Fruit fly (Drosophila melanogaster): ENCODE data around the gene CG10184.

Gene CG10184

DNA sequence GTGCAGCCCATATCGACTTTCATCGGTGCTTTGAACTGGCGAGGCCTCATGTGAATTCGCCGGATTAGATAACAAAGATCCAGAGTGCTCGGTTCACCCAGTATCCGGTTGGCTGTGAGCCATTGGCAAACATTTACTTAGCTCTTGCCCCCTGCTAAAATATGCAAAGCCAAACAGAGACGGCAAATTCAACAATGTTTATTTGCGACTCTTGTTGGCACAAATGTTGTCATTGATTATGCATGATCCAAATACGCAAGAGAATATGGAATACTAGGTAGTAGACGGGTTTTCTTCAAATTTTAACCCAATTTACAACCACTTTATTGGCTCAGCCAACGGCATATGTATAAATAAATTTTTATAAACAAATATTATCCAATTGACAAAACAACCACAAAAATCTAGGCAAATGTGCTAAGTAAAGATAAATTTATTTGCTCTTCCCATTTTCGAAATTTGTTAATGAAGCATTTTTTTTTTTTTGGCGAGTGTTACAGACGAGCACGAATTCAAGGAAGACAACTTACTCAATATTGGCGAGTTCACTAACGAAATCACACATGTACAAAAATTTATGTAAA lies 47.3 kb upstream of the CG10184 start (continued):
- peak; percentile 41 for TF ChIP-seq Jarid2 (GFP tag; optimal IDR thresholded peaks at IDR 0.05)
- TF ChIP-seq Spps (tag; optimal IDR thresholded peaks at IDR 0.05), result no peak
- TF ChIP-seq ERR (GFP tag; optimal IDR thresholded peaks at IDR 0.05), result peak; percentile 2
- peak; percentile 14 for TF ChIP-seq Sox102F (GFP tag; optimal IDR thresholded peaks at IDR 0.05)
- peak; percentile 28; the same call in 1 of the 3 replicates for TF ChIP-seq CG17361 (GFP tag; IDR thresholded peaks at IDR 0.05)
- peak; percentile 70 for TF ChIP-seq CG10321 (GFP tag; IDR thresholded peaks at IDR 0.05)
- peak; percentile 63 for TF ChIP-seq maf-S (GFP tag; optimal IDR thresholded peaks at IDR 0.05)
- TF ChIP-seq ranshi (GFP tag; IDR thresholded peaks at IDR 0.05), result peak; percentile 68; the same call in 1 of the 2 replicates
- TF ChIP-seq vnd (GFP tag; IDR thresholded peaks at IDR 0.05; ENCODE audit: partially characterized antibody), result no peak
- no peak for TF ChIP-seq wor (GFP tag; IDR thresholded peaks at IDR 0.05)
- TF ChIP-seq CG4328 (GFP tag; optimal IDR thresholded peaks at IDR 0.05), result peak; percentile 7
- TF ChIP-seq Poxn (GFP tag; IDR thresholded peaks at IDR 0.05), result no peak
- TF ChIP-seq CG11085 (GFP tag; IDR thresholded peaks at IDR 0.05), result peak; percentile 66; the same call in 1 of the 2 replicates
- peak; percentile 57 for TF ChIP-seq CG10147 (GFP tag; optimal IDR thresholded peaks at IDR 0.05)
- TF ChIP-seq CG6791 (GFP tag; IDR thresholded peaks at IDR 0.05; ENCODE audit: partially characterized antibody), result no peak
- TF ChIP-seq CG14014 (GFP tag; IDR thresholded peaks at IDR 0.05), result peak; percentile 69; the same call in 1 of the 2 replicates
- TF ChIP-seq CG12391 (tag; optimal IDR thresholded peaks at IDR 0.05), result no peak
- no peak for TF ChIP-seq CG10431 (GFP tag; optimal IDR thresholded peaks at IDR 0.05)
- TF ChIP-seq CG16813 (GFP tag; IDR thresholded peaks at IDR 0.05; ENCODE audit: partially characterized antibody), result no peak
- TF ChIP-seq CG30403 (GFP tag; optimal IDR thresholded peaks at IDR 0.05), result peak; percentile 12
- peak; percentile 6 for TF ChIP-seq tio (GFP tag; optimal IDR thresholded peaks at IDR 0.05)
- peak; percentile 42 for TF ChIP-seq CG5180 (GFP tag; optimal IDR thresholded peaks at IDR 0.05)
- TF ChIP-seq ase (GFP tag; IDR thresholded peaks at IDR 0.05), result no peak
- TF ChIP-seq Side (GFP tag; optimal IDR thresholded peaks at IDR 0.05), result peak; percentile 61
- peak; percentile 46 for TF ChIP-seq CG10543 (GFP tag; optimal IDR thresholded peaks at IDR 0.05)
- TF ChIP-seq NfI (GFP tag; optimal IDR thresholded peaks at IDR 0.05), result peak; percentile 64

DNA sequence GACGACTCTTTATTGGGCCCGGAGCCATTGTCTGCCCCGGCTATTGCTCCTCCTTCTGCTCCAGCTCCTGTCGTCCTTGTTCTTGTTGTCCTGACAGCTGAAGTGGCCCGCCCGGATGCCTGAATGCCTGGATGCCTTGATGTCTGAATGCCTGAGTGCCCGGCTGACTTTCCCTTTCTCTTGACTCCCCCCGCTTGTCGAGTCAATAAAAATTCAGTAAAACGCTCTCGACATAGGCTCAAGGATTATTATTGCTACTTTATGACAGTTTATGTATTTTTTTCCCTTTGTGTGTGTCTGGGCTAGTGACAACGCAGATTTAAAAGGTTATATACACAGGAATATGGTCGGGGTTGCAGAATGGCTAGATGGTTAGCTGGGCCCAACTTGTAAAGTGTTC lies 44.5 kb upstream of the CG10184 start:
- TF ChIP-seq ewg (GFP tag; optimal IDR thresholded peaks at IDR 0.05), result no peak
- TF ChIP-seq CG6765 (GFP tag; optimal IDR thresholded peaks at IDR 0.05), result no peak
- no peak for TF ChIP-seq CG2712 (tag; optimal IDR thresholded peaks at IDR 0.05)
- TF ChIP-seq CG11560 (tag; IDR thresholded peaks at IDR 0.05), result no peak
- TF ChIP-seq CG13894 (tag; optimal IDR thresholded peaks at IDR 0.05), result peak; percentile 15
- TF ChIP-seq gfzf (GFP tag; optimal IDR thresholded peaks at IDR 0.05), result no peak
- no peak for TF ChIP-seq eve (GFP tag; optimal IDR thresholded peaks at IDR 0.05)
- peak; percentile 48; the same call in 1 of the 2 replicates for TF ChIP-seq crol (GFP tag; IDR thresholded peaks at IDR 0.05)
- TF ChIP-seq Hey (tag; optimal IDR thresholded peaks at IDR 0.05), result no peak
- TF ChIP-seq CG9609 (GFP tag; optimal IDR thresholded peaks at IDR 0.05), result no peak
- TF ChIP-seq Myb (GFP tag; optimal IDR thresholded peaks at IDR 0.05), result no peak
- TF ChIP-seq CG3407 (GFP tag; optimal IDR thresholded peaks at IDR 0.05), result no peak
- peak; percentile 63 for TF ChIP-seq Ets65A (GFP tag)
- no peak for TF ChIP-seq B-H1 (GFP tag; IDR thresholded peaks at IDR 0.05)
- TF ChIP-seq Med (GFP tag), result peak; percentile 32
- no peak for TF ChIP-seq CG12071 (GFP tag; optimal IDR thresholded peaks at IDR 0.05)
- no peak for TF ChIP-seq CG9817 (tag; optimal IDR thresholded peaks at IDR 0.05)
- TF ChIP-seq Fer1 (GFP tag; optimal IDR thresholded peaks at IDR 0.05), result no peak
- no peak for TF ChIP-seq CG11398 (GFP tag; optimal IDR thresholded peaks at IDR 0.05)
- peak; percentile 90 for TF ChIP-seq abd-A (tag; optimal IDR thresholded peaks at IDR 0.05)
- no peak for TF ChIP-seq Tbp (GFP tag; optimal IDR thresholded peaks at IDR 0.05)
